Fruit fly (Drosophila melanogaster) ovary, adult (tissue): ENCODE measurements around the gene CG33483.

Experiments
- CG17801 ChIP-seq: fragments of 200-800 bp; optimal IDR thresholded peaks from 2 replicates; lab custom pipeline; 2019; ENCODE audit warnings: missing biosample characterization, mild to moderate bottlenecking, missing genetic modification characterization, moderate library complexity; ENCODE audit not compliant: partially characterized antibody

The CG33483 gene

dm6 chr3R:30870317-30870878, 31.6 kb downstream of the CG33483 start:
- no peak for TF ChIP-seq CG17801 (GFP tag; lab: Kevin White, UChicago)

DNA sequence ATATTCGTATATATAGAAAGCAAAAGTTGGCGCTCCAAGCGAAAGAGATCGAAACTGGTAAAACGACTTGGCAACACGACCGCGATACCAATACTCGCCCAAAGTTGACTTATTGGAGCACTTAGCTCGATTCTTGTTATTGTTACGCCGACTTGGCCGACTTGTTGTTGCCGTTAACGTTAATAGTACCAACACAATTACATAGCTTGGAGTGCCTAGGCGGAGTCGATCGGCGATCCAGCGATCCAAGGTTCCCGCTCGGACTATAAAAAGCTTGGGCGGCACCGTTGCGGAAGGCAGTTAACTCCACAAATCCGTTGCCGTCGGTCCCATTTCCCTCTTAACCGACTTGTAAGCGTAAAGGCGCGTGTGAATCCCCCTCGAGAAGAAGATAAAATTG, 34.7 kb downstream of the CG33483 start, which contains the start of gene Cpr100A:
TSS of gene Cpr100A (plus strand) at position 290 of the 400 bp plus-strand sequence.
- TF ChIP-seq CG17801 (GFP tag; lab: Kevin White, UChicago) = no peak

- TF ChIP-seq CG17801 (GFP tag; lab: Kevin White, UChicago) = no peak
Measured at dm6 chr3R:30865883-30866282, 36.1 kb downstream of the CG33483 start.

dm6 chr3R:30865365-30865770, 36.6 kb downstream of the CG33483 start:
- no peak for TF ChIP-seq CG17801 (GFP tag; lab: Kevin White, UChicago)

dm6 chr3R:30864465-30864864, 37.5 kb downstream of the CG33483 start:
- TF ChIP-seq CG17801 (GFP tag; lab: Kevin White, UChicago) = no peak

- TF ChIP-seq CG17801 (GFP tag; lab: Kevin White, UChicago) = no peak
Measured at dm6 chr3R:30863971-30864370, 38.0 kb downstream of the CG33483 start.

dm6 chr3R:30862471-30862870, 39.5 kb downstream of the CG33483 start:
- no peak for TF ChIP-seq CG17801 (GFP tag; lab: Kevin White, UChicago)

DNA sequence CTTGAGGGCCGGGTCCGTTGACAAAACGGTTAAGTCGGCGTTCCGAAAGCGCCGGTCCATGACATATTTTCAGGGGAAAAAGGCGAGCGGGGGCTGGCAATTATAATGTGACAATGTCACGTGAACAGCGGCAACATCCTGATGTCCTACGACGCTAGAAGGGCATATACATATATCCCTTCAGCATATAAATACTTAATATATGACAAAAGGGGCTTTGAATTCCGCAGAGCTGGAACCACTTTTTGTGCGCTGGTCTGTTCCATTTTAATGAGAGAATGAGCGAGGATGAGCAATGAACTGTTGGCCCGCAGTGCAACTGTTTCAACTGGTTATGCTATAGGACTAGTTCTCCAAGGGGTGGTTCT, 41.4 kb downstream of the CG33483 start:
- TF ChIP-seq CG17801 (GFP tag; lab: Kevin White, UChicago) = no peak

DNA sequence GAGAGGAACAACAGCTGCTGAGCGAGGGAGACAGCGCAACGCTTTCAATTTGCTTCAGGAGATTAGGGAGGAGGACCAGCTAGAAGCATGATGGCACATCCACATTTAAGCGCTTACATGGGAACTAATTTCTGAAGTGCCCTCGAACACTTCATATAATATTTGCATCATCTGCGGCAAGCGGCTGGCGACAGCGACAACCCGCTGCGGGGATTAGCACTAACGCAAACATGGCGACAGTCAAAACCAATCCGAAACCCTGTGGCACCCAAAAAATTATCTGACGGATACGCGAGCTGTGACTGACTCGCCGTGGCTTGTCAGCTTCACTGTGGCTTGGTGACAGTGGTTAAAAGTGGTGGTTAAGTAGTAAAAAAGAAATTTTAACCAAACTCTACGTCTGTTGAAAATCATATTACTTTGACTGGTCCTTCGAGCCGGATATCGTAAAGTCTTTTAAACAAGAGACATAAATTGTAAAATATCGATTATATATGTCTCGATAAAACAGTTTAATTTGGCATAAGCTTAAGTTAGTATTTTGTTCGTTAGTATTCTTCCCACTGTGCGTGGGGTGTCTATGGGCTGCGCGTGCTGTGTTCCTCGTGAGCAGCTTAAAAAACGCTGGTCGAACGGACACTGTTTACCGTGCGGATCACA, 41.9 kb downstream of the CG33483 start:
- no peak for TF ChIP-seq CG17801 (GFP tag; lab: Kevin White, UChicago)

DNA sequence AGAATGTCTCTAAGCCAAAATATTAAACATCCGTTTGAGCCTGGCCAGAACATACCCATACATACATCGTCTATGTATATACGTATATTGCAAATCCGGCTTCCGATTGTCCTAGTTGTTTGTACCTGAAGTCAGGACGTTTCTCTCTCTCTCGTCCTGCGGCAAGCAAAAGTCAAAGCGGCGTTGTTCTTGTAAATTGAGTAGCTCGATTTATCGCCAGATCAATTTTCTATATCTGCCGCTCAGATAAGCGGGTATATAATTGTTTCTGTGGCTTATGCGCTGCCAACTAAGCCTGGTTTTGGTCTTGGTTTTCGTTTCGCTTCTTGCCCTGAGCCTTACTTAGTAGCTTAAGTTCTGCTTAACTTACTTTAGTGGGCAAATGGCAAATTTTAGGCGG, 45.4 kb downstream of the CG33483 start:
- no peak for TF ChIP-seq CG17801 (GFP tag; lab: Kevin White, UChicago)

DNA sequence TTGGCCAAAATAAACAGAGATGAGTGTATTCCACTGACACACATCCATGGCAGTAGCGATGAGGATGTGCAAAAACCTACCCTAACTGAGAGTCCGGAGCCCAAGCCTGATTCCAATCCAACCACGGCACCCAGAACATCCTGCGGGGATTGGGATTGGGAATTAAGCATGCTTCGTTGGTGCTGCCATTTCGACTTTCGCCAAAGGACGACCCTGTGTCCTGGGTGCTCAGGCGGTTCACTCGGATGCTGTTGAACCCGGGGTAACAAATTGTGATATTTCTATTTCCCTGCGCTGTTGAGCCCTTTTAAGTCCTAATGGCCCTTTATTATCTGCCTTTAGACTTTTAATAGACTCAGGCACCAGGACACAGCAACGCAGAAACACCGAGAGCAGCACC, 46.8 kb downstream of the CG33483 start:
- TF ChIP-seq CG17801 (GFP tag; lab: Kevin White, UChicago) = no peak

dm6 chr3R:30851843-30852365, 50.1 kb downstream of the CG33483 start, which contains the start of gene tll:
TSS of gene tll (plus strand) at chr3R:30852315.
- TF ChIP-seq CG17801 (GFP tag; lab: Kevin White, UChicago) = no peak
